Worm (Caenorhabditis elegans) whole organism, midembryonic: ENCODE measurements around the gene set-4.

ENCODE experiments used
- T22C8.4 ChIP-seq: fragments of 200-800 bp; sonication (Bioruptor generic); IDR thresholded peaks from 2 replicates; pipeline ENCODE4 v1.3.6; 2022; ENCODE audit warnings: missing genetic modification characterization, missing compliant biosample characterization
- tab-1 ChIP-seq: fragments of 200-800 bp; sonication (Bioruptor generic); IDR thresholded peaks from 2 replicates; pipeline ENCODE4 v1.3.6; 2022; ENCODE audit warnings: missing genetic modification characterization, missing compliant biosample characterization

- TF ChIP-seq T22C8.4 (no peak), tab-1 (GFP tag; lab: Robert Waterston, UW) (no peak)
These were observed 25.0 kb downstream of the set-4 start, which contains the start of gene C29F5.8 for ce11 chrII:6306125-6306524.
